Fruit fly (Drosophila melanogaster): ENCODE measurements around the gene CG13288.

CG13288 gene

DNA sequence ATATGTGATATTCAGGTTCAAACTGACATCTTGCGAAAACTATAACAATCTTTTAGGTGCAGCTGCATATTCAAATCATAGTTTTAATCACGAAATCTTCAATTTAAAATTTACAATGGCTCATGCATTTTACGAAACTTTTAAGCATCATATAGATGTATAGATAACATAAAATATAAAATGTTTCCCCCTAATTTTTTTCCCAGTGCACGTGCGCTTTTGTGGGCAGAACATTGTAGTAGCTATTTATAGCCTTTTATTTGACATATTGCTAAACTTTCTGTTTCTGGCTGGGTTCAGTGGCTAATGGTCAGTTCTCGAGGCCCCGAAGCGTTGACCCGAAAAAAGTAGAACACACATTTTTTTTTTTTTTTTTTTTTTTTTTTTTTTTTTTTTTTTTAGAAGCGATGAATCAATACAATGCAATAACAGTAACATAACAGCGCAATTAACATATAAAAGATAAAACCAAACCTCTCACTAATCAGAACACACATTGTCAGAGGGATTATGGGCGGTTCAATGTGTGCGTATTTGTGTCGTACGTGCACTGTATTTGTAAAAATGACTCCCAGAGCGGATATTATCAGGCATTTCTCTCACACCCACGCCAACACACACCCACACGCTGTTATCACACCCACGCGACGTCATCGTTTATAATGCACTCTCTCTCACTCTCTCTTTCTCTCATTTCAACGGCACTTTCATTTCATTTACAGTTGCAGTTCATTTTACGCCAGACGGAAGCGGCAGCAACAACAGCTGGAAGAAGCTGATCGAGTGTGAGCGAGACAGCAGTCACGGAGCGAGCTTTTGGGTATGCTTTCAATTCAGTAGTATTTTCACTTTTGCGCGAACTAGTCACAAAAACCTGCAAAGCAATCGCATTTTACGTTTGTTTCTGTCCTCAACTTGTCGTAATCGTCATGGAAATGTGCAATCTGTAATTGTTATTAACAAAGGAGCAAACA is 19.1 kb downstream of the CG13288 start:
- TF ChIP-seq Dll (optimal IDR thresholded peaks at IDR 0.05) (peak; percentile 84), CG8478 (optimal IDR thresholded peaks at IDR 0.05) (no peak)

DNA sequence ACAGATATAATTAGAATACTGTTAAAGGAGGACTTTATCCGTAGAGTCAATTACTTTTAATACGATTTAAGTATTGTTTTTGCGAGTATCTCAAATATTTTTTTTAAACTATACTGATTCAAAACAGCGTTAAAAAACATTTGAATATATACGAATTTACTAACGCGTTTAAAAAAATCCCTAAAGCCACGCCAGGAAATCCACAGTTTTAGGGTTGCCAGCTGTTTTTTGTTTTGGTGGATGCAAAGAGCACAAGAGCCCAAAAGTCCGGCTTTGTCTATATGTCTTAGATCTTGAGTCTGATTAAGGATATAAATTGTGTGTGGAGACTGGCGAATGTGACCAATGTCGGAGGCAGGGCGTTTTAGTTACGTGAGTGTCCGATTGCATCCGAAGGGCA is 20.4 kb downstream of the CG13288 start:
- no peak for TF ChIP-seq EcR (GFP tag; optimal IDR thresholded peaks at IDR 0.05)
- no peak for TF ChIP-seq psq (optimal IDR thresholded peaks at IDR 0.05)
- TF ChIP-seq usp (GFP tag; optimal IDR thresholded peaks at IDR 0.05) = no peak
- TF ChIP-seq pan (optimal IDR thresholded peaks at IDR 0.05) = no peak
- TF ChIP-seq Dll (optimal IDR thresholded peaks at IDR 0.05) = no peak
- no peak for TF ChIP-seq CG8478 (optimal IDR thresholded peaks at IDR 0.05)

DNA sequence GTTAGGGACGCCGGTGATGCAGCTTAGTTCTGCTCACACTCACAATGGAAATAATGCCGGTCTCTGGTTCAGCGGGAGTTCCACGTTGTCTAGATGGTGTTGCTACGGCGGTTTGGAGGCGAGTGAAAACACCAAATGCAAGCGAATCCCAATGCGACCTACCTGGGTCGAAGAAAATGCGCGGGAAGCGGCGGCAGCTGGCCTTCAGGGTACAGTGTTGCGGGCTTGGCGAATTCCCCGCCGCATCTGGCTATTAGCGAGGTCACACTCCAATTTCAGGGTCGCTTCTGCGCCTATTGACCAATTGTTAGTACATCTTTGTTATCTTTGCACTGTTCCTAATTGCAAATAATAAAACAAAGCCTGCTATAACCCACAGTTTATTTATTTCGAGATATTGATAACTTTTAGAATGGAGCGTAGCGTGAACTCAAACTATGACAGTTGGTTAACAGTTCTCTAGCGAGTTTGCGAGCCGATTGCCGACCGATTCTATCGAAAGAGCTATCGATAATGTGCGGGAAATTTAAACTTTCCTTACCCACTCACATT is 25.3 kb downstream of the CG13288 start, which contains the start of gene Rcc1:
Gene Rcc1, minus strand, starts transcription at position 411 of the 552 bp plus-strand sequence.
- TF ChIP-seq psq (optimal IDR thresholded peaks at IDR 0.05) (no peak), pan (optimal IDR thresholded peaks at IDR 0.05) (no peak), usp (GFP tag; optimal IDR thresholded peaks at IDR 0.05) (no peak), Dll (optimal IDR thresholded peaks at IDR 0.05) (no peak), CG8478 (optimal IDR thresholded peaks at IDR 0.05) (no peak), EcR (GFP tag; optimal IDR thresholded peaks at IDR 0.05) (no peak)

DNA sequence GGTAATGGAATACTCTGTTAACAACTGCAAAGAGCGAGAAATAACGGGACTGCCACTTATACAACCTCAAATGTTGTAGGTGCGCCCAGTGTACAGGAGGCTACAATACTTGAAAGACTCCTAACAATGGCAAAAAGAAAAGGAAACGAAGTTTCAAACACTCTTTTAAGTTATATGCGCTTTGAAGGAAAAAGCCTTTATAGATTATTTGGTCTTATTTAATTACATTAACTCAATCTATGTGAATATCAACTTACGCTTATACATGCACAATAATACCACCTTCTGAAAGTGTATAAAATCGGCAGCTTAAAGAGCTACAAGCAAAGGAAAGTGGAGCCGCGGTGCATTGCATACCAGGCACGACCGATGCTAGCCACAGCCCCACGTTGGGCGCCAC is 33.2 kb downstream of the CG13288 start:
- TF ChIP-seq usp (GFP tag; optimal IDR thresholded peaks at IDR 0.05) (no peak), CG8478 (optimal IDR thresholded peaks at IDR 0.05) (no peak), Dll (optimal IDR thresholded peaks at IDR 0.05) (no peak), EcR (GFP tag; optimal IDR thresholded peaks at IDR 0.05) (no peak), pan (optimal IDR thresholded peaks at IDR 0.05) (no peak), psq (optimal IDR thresholded peaks at IDR 0.05) (no peak)

DNA sequence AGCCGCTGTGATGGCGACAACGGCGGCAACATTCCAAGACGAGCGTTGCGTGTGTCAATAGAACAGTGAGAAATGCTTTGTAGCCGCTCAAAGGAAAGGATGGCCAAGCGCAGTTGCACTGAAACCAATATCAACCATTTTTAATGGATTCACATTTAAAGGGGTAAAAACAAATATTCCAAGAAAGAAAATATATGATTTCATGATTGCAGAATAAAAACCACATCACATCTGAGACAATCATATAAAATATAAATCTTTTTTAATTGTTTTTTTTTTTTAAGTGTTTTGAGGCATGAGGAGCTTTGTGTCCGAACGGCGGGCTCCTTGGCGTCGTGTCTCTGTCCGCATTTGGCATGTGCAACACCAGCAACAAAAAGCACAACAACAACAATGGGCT is 33.9 kb downstream of the CG13288 start:
- TF ChIP-seq Dll (optimal IDR thresholded peaks at IDR 0.05) (no peak), pan (optimal IDR thresholded peaks at IDR 0.05) (no peak), CG8478 (optimal IDR thresholded peaks at IDR 0.05) (no peak), usp (GFP tag; optimal IDR thresholded peaks at IDR 0.05) (no peak), psq (optimal IDR thresholded peaks at IDR 0.05) (no peak), EcR (GFP tag; optimal IDR thresholded peaks at IDR 0.05) (no peak)

DNA sequence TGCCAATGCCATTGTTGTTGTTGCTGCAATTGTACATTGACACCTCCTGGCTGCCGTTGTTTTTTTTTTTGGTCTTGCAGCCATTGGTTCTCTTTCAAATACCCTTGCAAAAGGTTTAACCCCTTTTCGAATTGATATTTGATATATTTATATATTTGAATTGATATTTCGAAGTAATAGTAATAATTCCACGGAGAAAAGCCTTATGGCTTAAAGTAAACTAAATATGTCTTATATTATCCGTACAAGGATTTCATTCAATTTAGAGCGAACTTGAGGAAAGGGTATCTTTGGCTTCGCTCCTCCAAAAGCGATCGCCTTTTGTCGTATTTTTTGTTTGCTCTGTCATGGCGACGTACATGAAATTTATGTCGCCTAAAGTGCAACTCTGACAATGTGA is 34.3 kb downstream of the CG13288 start:
- no peak for TF ChIP-seq Dll (optimal IDR thresholded peaks at IDR 0.05)
- no peak for TF ChIP-seq EcR (GFP tag; optimal IDR thresholded peaks at IDR 0.05)
- no peak for TF ChIP-seq CG8478 (optimal IDR thresholded peaks at IDR 0.05)
- TF ChIP-seq psq (optimal IDR thresholded peaks at IDR 0.05) = no peak
- TF ChIP-seq usp (GFP tag; optimal IDR thresholded peaks at IDR 0.05) = no peak
- no peak for TF ChIP-seq pan (optimal IDR thresholded peaks at IDR 0.05)

DNA sequence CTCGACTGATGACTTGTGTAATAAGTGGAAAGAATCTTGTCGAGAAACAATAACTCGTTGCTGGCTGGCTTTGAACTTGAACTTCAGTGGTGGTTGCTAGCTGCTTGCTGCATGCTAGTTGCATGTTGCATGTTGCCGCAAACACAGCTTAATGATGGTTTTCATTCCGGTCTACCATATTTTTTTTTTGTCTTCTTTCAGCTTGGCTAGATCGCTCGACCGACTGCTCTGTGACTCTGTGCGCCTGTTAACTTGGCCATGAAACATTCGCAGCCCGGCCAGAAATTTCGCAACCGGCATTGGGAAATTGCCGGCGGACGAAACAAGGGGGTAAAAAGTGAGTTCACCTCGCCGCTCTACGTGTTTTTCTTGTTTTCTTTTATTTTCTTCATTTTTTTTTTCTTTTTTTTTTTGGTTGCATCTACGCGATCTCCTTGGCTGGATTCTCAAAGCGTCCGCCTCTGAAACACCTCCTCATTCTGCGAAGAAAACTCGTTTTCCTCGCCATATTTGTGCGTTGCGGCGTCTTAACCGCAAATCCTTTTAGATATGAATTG is 36.2 kb downstream of the CG13288 start:
- TF ChIP-seq EcR (GFP tag; optimal IDR thresholded peaks at IDR 0.05) = no peak
- no peak for TF ChIP-seq Dll (optimal IDR thresholded peaks at IDR 0.05)
- TF ChIP-seq psq (optimal IDR thresholded peaks at IDR 0.05) = no peak
- TF ChIP-seq usp (GFP tag; optimal IDR thresholded peaks at IDR 0.05) = no peak
- TF ChIP-seq CG8478 (optimal IDR thresholded peaks at IDR 0.05) = no peak
- no peak for TF ChIP-seq pan (optimal IDR thresholded peaks at IDR 0.05)

DNA sequence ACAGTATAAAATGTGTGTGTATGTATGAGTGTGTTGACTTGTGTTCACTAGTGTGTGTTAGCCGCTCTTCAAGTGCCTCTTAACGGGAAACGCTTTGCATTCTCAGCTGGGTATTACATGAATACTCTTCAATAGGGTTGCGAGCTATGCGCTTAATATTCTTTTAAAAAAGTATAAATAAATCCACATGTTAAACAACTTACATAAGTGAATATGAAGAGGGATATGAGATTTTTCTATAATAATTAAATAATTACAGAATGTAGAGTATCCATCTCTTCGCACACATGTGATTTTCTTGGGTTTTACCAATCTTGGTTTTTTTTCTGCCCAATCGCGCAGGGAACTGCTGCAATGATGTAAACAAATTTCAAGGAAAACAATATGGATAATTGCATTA is 38.4 kb downstream of the CG13288 start:
- no peak for TF ChIP-seq usp (GFP tag; optimal IDR thresholded peaks at IDR 0.05)
- no peak for TF ChIP-seq Dll (optimal IDR thresholded peaks at IDR 0.05)
- TF ChIP-seq psq (optimal IDR thresholded peaks at IDR 0.05) = no peak
- no peak for TF ChIP-seq EcR (GFP tag; optimal IDR thresholded peaks at IDR 0.05)
- no peak for TF ChIP-seq CG8478 (optimal IDR thresholded peaks at IDR 0.05)

DNA sequence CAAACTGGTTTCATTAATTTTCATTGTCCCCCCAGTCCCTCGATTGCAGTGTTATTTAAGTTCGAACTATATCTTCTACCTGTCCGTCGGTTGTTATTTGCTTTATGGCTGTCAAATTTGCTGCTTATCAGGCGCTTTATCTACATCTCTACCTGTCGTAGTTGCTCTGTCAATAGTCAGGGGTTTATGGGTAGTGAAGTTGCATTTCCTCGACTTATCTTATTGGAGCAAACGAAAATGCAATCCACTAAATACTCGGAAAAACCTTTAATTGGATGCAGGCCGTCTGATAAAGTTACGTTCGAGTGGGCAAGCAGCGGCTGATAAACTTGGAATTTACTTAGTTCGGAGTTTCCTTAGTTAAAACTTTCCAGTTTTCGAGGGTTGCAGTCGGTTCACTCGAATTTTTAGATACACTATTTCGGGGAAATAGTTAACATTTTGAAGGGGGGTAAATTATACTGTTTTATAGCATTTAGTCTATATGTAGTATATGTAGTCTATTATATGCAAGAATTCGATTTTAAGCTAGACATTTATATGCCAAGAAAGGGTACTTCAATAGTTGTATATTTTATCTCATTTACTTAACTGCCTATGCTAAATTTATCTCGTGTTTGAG is 40.0 kb downstream of the CG13288 start:
- TF ChIP-seq Dll (optimal IDR thresholded peaks at IDR 0.05) (no peak), psq (optimal IDR thresholded peaks at IDR 0.05) (no peak), usp (GFP tag; optimal IDR thresholded peaks at IDR 0.05) (no peak), pan (optimal IDR thresholded peaks at IDR 0.05) (no peak), CG8478 (optimal IDR thresholded peaks at IDR 0.05) (no peak), EcR (GFP tag; optimal IDR thresholded peaks at IDR 0.05) (no peak)

DNA sequence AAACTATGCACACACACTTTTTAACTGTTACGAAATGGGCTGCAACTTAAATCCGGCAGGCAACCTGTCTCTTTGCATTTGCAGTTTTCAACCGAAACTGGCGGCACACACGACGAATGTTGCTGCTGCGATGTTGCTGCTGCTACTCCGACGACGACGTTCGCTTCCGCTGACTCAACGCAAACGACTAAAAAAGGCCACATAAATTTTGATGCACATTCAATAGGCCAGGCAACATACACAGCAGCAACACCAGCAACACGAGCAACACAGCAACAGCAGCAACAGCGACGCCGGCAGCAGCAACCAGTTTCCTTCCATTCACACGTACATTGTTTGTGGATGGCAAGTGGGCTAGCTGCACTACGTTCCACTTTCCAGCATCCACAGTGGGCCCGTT is 43.3 kb downstream of the CG13288 start, which contains the start of gene Egfrap:
Gene Egfrap, minus strand, starts transcription at position 192 of the 400 bp plus-strand sequence.
- TF ChIP-seq pan (optimal IDR thresholded peaks at IDR 0.05) (no peak), psq (optimal IDR thresholded peaks at IDR 0.05) (no peak), usp (GFP tag; optimal IDR thresholded peaks at IDR 0.05) (no peak), Dll (optimal IDR thresholded peaks at IDR 0.05) (no peak), EcR (GFP tag; optimal IDR thresholded peaks at IDR 0.05) (no peak), CG8478 (optimal IDR thresholded peaks at IDR 0.05) (no peak)

DNA sequence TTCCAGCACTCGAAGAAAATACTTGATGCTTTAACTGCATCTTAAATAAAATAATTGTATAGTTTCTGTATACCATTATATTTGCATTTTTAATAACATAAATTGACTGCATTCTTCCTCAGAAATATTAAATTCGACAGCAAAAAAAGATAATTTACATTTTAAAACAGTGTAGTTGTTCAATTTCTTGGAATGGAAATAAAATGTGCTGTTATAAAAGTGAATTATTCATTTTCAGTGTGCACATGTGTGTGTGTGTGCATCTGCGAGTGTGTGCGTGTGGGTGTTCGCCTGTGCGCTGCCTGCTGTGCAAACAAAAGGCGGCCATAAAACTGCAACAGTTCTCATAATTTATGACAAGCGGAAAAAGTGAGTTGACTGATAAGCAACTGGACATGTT is 45.0 kb downstream of the CG13288 start:
- TF ChIP-seq psq (optimal IDR thresholded peaks at IDR 0.05) (no peak), usp (GFP tag; optimal IDR thresholded peaks at IDR 0.05) (no peak), Dll (optimal IDR thresholded peaks at IDR 0.05) (no peak), CG8478 (optimal IDR thresholded peaks at IDR 0.05) (no peak), pan (optimal IDR thresholded peaks at IDR 0.05) (no peak), EcR (GFP tag; optimal IDR thresholded peaks at IDR 0.05) (no peak)
